Fruit fly (Drosophila melanogaster) whole organism, prepupa: ENCODE data around the gene CG32241.

Source experiments
- Blimp-1 ChIP-seq: fragments of 200-800 bp; sonication (Bioruptor generic); optimal IDR thresholded peaks from 3 replicates; lab custom pipeline; 2017; ENCODE audit warnings: missing biosample characterization, missing genetic modification characterization, mild to moderate bottlenecking, moderate library complexity, missing genetic modification reagents
- CG10631 ChIP-seq: fragments of 200-800 bp; sonication (Bioruptor generic); optimal IDR thresholded peaks from 2 replicates; lab custom pipeline; 2016; ENCODE audit warnings: missing biosample characterization, missing genetic modification characterization
- CG10669 ChIP-seq: fragments of 200-800 bp; sonication (Bioruptor generic); optimal IDR thresholded peaks from 3 replicates; lab custom pipeline; 2018; ENCODE audit warnings: missing biosample characterization, mild to moderate bottlenecking, missing genetic modification characterization, moderate library complexity
- CG11294 ChIP-seq: fragments of 200-800 bp; sonication (Bioruptor generic); IDR thresholded peaks from 2 replicates; pipeline ENCODE4 v1.3.6; 2022; ENCODE audit warnings: missing biosample characterization, missing genetic modification characterization
- CG15336 ChIP-seq: fragments of 200-800 bp; sonication (Bioruptor generic); IDR thresholded peaks from 2 replicates; pipeline ENCODE4 v1.3.6; 2022; ENCODE audit warnings: missing biosample characterization, missing genetic modification characterization
- CG1621 ChIP-seq: fragments of 200-800 bp; sonication (Bioruptor generic); optimal IDR thresholded peaks from 3 replicates; lab custom pipeline; 2018; ENCODE audit warnings: missing biosample characterization, mild to moderate bottlenecking, missing genetic modification characterization
- CG16779 ChIP-seq: fragments of 200-800 bp; sonication (Bioruptor generic); optimal IDR thresholded peaks from 3 replicates; lab custom pipeline; 2017; ENCODE audit warnings: missing biosample characterization, mild to moderate bottlenecking, missing genetic modification characterization
- CG3032 ChIP-seq: fragments of 200-800 bp; optimal IDR thresholded peaks from 2 replicates; lab custom pipeline; 2019; ENCODE audit warnings: missing biosample characterization, mild to moderate bottlenecking, missing genetic modification characterization, moderate library complexity
- CG31627 ChIP-seq: fragments of 200-800 bp; sonication (Bioruptor generic); optimal IDR thresholded peaks from 3 replicates; lab custom pipeline; 2016; ENCODE audit warnings: missing biosample characterization, missing genetic modification characterization
- CG32006 ChIP-seq: fragments of 200-800 bp; sonication (Bioruptor generic); optimal IDR thresholded peaks from 3 replicates; lab custom pipeline; 2017; ENCODE audit warnings: missing biosample characterization, mild to moderate bottlenecking, missing genetic modification characterization
- CG34406 ChIP-seq: fragments of 200-800 bp; sonication (Bioruptor generic); optimal IDR thresholded peaks from 3 replicates; lab custom pipeline; 2016; ENCODE audit warnings: missing biosample characterization, missing genetic modification characterization
- CG3919 ChIP-seq: fragments of 200-800 bp; sonication (Bioruptor generic); optimal IDR thresholded peaks from 3 replicates; lab custom pipeline; 2016; ENCODE audit warnings: missing biosample characterization, missing genetic modification characterization
- CG4318 ChIP-seq: fragments of 200-800 bp; sonication (Bioruptor generic); optimal IDR thresholded peaks from 3 replicates; lab custom pipeline; 2017; ENCODE audit warnings: missing biosample characterization, mild to moderate bottlenecking, missing genetic modification characterization
- CG6163 ChIP-seq: fragments of 200-800 bp; sonication (Bioruptor generic); IDR thresholded peaks from 3 replicates; pipeline ENCODE4 v1.3.6; 2022; ENCODE audit warnings: missing biosample characterization, missing genetic modification characterization
- CG6792 ChIP-seq: fragments of 200-800 bp; sonication (Bioruptor generic); optimal IDR thresholded peaks from 3 replicates; lab custom pipeline; 2016; ENCODE audit warnings: missing biosample characterization, missing genetic modification characterization
- CG6808 ChIP-seq: fragments of 200-800 bp; sonication (Bioruptor generic); optimal IDR thresholded peaks from 3 replicates; lab custom pipeline; 2017; ENCODE audit warnings: missing biosample characterization, missing genetic modification characterization, mild to moderate bottlenecking, moderate library complexity, missing genetic modification reagents
- CG6854 ChIP-seq: fragments of 200-800 bp; sonication (Bioruptor generic); optimal IDR thresholded peaks from 2 replicates; lab custom pipeline; 2017; ENCODE audit warnings: missing biosample characterization, mild to moderate bottlenecking, missing genetic modification characterization
- CG7368 ChIP-seq: fragments of 200-800 bp; sonication (Bioruptor generic); optimal IDR thresholded peaks from 3 replicates; lab custom pipeline; 2016; ENCODE audit warnings: missing biosample characterization, missing genetic modification characterization
- CG8119 ChIP-seq: fragments of 200-800 bp; sonication (Bioruptor generic); IDR thresholded peaks from 3 replicates; pipeline ENCODE4 v1.3.6; 2022; ENCODE audit warnings: missing biosample characterization, missing genetic modification characterization
- CG8632 ChIP-seq: fragments of 200-800 bp; sonication (Bioruptor generic); optimal IDR thresholded peaks from 3 replicates; lab custom pipeline; 2016; ENCODE audit warnings: missing biosample characterization, missing genetic modification characterization
- CG9139 ChIP-seq: fragments of 200-800 bp; sonication (Bioruptor generic); optimal IDR thresholded peaks from 3 replicates; lab custom pipeline; 2017; ENCODE audit warnings: missing biosample characterization, mild to moderate bottlenecking, missing genetic modification characterization
- Eip75B ChIP-seq: fragments of 200-800 bp; sonication (Bioruptor generic); optimal IDR thresholded peaks from 3 replicates; lab custom pipeline; 2016; ENCODE audit warnings: missing biosample characterization, missing genetic modification characterization
- Eip78C ChIP-seq: fragments of 200-800 bp; sonication (Bioruptor generic); peaks from one replicate; lab custom pipeline; 2016; ENCODE audit warnings: missing biosample characterization, missing genetic modification characterization
- Ets96B ChIP-seq: fragments of 200-800 bp; optimal IDR thresholded peaks from 2 replicates; lab custom pipeline; 2019; ENCODE audit warnings: missing biosample characterization, mild to moderate bottlenecking, missing genetic modification characterization, moderate library complexity
- Gug ChIP-seq: fragments of 200-800 bp; sonication (Bioruptor generic); IDR thresholded peaks from 2 replicates; pipeline ENCODE4 v1.3.6; 2022; ENCODE audit warnings: missing biosample characterization, missing genetic modification characterization
- Hr39 ChIP-seq: fragments of 200-800 bp; sonication (Bioruptor generic); optimal IDR thresholded peaks from 2 replicates; lab custom pipeline; 2016; ENCODE audit warnings: missing biosample characterization, missing genetic modification characterization
- Hr4 ChIP-seq: fragments of 200-800 bp; sonication (Bioruptor generic); optimal IDR thresholded peaks from 3 replicates; lab custom pipeline; 2016; ENCODE audit warnings: missing biosample characterization, missing genetic modification characterization
- Lpt ChIP-seq: fragments of 200-800 bp; sonication (Bioruptor generic); optimal IDR thresholded peaks from 3 replicates; lab custom pipeline; 2016; ENCODE audit warnings: missing biosample characterization, missing genetic modification characterization
- Met ChIP-seq: fragments of 200-800 bp; sonication (Bioruptor generic); optimal IDR thresholded peaks from 3 replicates; lab custom pipeline; 2016; ENCODE audit warnings: missing biosample characterization, missing genetic modification characterization
- OdsH ChIP-seq: fragments of 200-800 bp; sonication (Bioruptor generic); optimal IDR thresholded peaks from 3 replicates; lab custom pipeline; 2016; ENCODE audit warnings: missing biosample characterization, missing genetic modification characterization
- Smox ChIP-seq: fragments of 200-800 bp; sonication (Bioruptor generic); optimal IDR thresholded peaks from 3 replicates; lab custom pipeline; 2016; ENCODE audit warnings: missing biosample characterization, missing genetic modification characterization
- Sox102F ChIP-seq: fragments of 200-800 bp; sonication (Bioruptor generic); optimal IDR thresholded peaks from 2 replicates; lab custom pipeline; 2016; ENCODE audit warnings: missing biosample characterization, mild to moderate bottlenecking, missing genetic modification characterization
- Sox14 ChIP-seq: fragments of 200-800 bp; sonication (Bioruptor generic); optimal IDR thresholded peaks from 3 replicates; lab custom pipeline; 2016; ENCODE audit warnings: missing biosample characterization, missing genetic modification characterization
- Sox15 ChIP-seq: fragments of 200-800 bp; sonication (Bioruptor generic); optimal IDR thresholded peaks from 3 replicates; lab custom pipeline; 2016; ENCODE audit warnings: missing biosample characterization, missing genetic modification characterization
- achi ChIP-seq: fragments of 200-800 bp; sonication (Bioruptor generic); optimal IDR thresholded peaks from 3 replicates; lab custom pipeline; 2016; ENCODE audit warnings: missing biosample characterization, missing genetic modification characterization
- dac ChIP-seq: fragments of 200-800 bp; sonication (Bioruptor generic); optimal IDR thresholded peaks from 2 replicates; lab custom pipeline; 2017; ENCODE audit warnings: missing biosample characterization, mild to moderate bottlenecking, missing genetic modification characterization
- dsx ChIP-seq: fragments of 200-800 bp; optimal IDR thresholded peaks from 3 replicates; lab custom pipeline; 2019; ENCODE audit warnings: missing biosample characterization, mild to moderate bottlenecking, missing genetic modification characterization, moderate library complexity; ENCODE audit not compliant: poor library complexity, severe bottlenecking
- eg ChIP-seq: fragments of 200-800 bp; sonication (Bioruptor generic); IDR thresholded peaks from 3 replicates; pipeline ENCODE4 v1.3.6; 2022; ENCODE audit warnings: missing biosample characterization, missing genetic modification characterization
- esn ChIP-seq: fragments of 200-800 bp; sonication (Bioruptor generic); optimal IDR thresholded peaks from 2 replicates; lab custom pipeline; 2016; ENCODE audit warnings: missing biosample characterization, mild to moderate bottlenecking, missing genetic modification characterization, moderate library complexity
- fd59A ChIP-seq: fragments of 200-800 bp; sonication (Bioruptor generic); optimal IDR thresholded peaks from 2 replicates; lab custom pipeline; 2017; ENCODE audit warnings: missing biosample characterization, mild to moderate bottlenecking, missing genetic modification characterization, missing genetic modification reagents
- fd85E ChIP-seq: fragments of 200-800 bp; sonication (Bioruptor generic); optimal IDR thresholded peaks from 3 replicates; lab custom pipeline; 2016; ENCODE audit warnings: missing biosample characterization, missing genetic modification characterization
- fkh ChIP-seq: fragments of 200-800 bp; sonication (Bioruptor generic); optimal IDR thresholded peaks from 3 replicates; lab custom pipeline; 2017; ENCODE audit warnings: missing biosample characterization, mild to moderate bottlenecking, missing genetic modification characterization, moderate library complexity
- lz ChIP-seq: fragments of 200-800 bp; sonication (Bioruptor generic); optimal IDR thresholded peaks from 3 replicates; lab custom pipeline; 2016; ENCODE audit warnings: missing biosample characterization, missing genetic modification characterization
- net ChIP-seq: fragments of 200-800 bp; sonication (Bioruptor generic); optimal IDR thresholded peaks from 3 replicates; lab custom pipeline; 2016; ENCODE audit warnings: missing biosample characterization, missing genetic modification characterization
- salr ChIP-seq, 2 experiments: fragments of 200-800 bp; sonication (Bioruptor generic); optimal IDR thresholded peaks; 3 replicates each; lab custom pipeline; 2016 to 2018; ENCODE audit warnings: missing biosample characterization in 2 of 2, missing genetic modification characterization in 2 of 2, mild to moderate bottlenecking in 1 of 2
- ss ChIP-seq, 2 experiments: fragments of 200-800 bp; sonication (Bioruptor generic); optimal IDR thresholded peaks; 2 replicates in 1 of 2; 3 replicates in 1 of 2; lab custom pipeline; 2017 to 2018; ENCODE audit warnings: mild to moderate bottlenecking in 2 of 2, missing biosample characterization in 2 of 2, missing genetic modification characterization in 2 of 2, moderate library complexity in 1 of 2
- svp ChIP-seq: fragments of 200-800 bp; sonication (Bioruptor generic); peaks from one replicate; lab custom pipeline; 2016; ENCODE audit warnings: missing biosample characterization, missing genetic modification characterization
- topi ChIP-seq: fragments of 200-800 bp; sonication (Bioruptor generic); optimal IDR thresholded peaks from 3 replicates; lab custom pipeline; 2016; ENCODE audit warnings: missing biosample characterization, missing genetic modification characterization
- vri ChIP-seq: fragments of 200-800 bp; sonication (Bioruptor generic); optimal IDR thresholded peaks from 3 replicates; lab custom pipeline; 2016; ENCODE audit warnings: missing biosample characterization, mild to moderate bottlenecking, missing genetic modification characterization

CG32241 gene

dm6 chr3L:4475704-4476103 is 9.3 kb upstream of the CG32241 start:
- TF ChIP-seq CG11294 (GFP tag; lab: Robert Waterston, UW) (no peak), CG8119 (0 out of 3 replicates have a peak, but pooled peaks have one; percentile 2), CG6792 (GFP tag; lab: Kevin White, UChicago) (no peak)
- TF ChIP-seq, all 60 proteins: peak for 1

DNA sequence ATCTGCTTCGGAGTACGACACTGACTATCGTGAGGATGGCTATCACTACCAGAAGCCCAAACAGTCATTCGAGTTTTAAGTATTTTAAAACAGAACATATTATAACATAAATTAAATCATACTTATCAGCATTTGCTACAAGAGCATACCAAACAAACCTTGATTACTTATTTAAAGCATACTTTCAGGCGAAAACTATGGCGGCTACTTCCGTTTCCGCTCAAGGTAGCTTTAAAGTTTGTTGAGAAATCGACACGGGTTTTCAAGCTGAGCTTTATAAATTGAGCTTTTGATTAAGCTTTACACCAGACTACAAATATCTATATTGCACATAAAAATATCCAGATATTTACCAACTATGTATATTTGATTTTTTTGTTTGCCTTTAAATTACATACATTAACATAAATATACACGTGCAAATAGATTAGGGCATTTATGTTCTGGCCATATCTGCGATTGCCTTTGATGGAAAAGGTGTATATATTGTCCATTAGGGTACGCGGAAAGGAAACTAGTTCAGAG is 8.6 kb upstream of the CG32241 start:
- TF ChIP-seq Sox102F = peak; percentile 16
- TF ChIP-seq CG1621 (tag; lab: Kevin White, UChicago) = no peak
- no peak for TF ChIP-seq CG31627 (GFP tag; lab: Kevin White, UChicago)
- TF ChIP-seq CG16779 (tag; lab: Kevin White, UChicago) = peak; percentile 22
- TF ChIP-seq net (GFP tag; lab: Kevin White, UChicago) = peak; percentile 71
- no peak for TF ChIP-seq Lpt (GFP tag; lab: Kevin White, UChicago)
- TF ChIP-seq CG10631 (GFP tag; lab: Kevin White, UChicago) = no peak
- no peak for TF ChIP-seq Hr39
- TF ChIP-seq fd85E = no peak
- TF ChIP-seq salr (GFP tag; optimal IDR thresholded peaks at IDR 0.05; lab: Kevin White, UChicago) = peak in 1 of 2 experiments; percentile 35
- TF ChIP-seq CG6792 (GFP tag; lab: Kevin White, UChicago) = peak; percentile 6
- peak; percentile 17 for TF ChIP-seq Smox (GFP tag; lab: Kevin White, UChicago)
- peak; percentile 40 for TF ChIP-seq Eip75B (GFP tag; lab: Kevin White, UChicago)
- peak; percentile 82 for TF ChIP-seq CG6163 (GFP tag; lab: Robert Waterston, UW)
- TF ChIP-seq CG4318 (GFP tag; lab: Kevin White, UChicago) = no peak
- TF ChIP-seq Sox15 (GFP tag; lab: Kevin White, UChicago) = no peak
- TF ChIP-seq vri (GFP tag; lab: Kevin White, UChicago) = peak; percentile 4
- TF ChIP-seq Blimp-1 = no peak
- peak; percentile 90 for TF ChIP-seq Eip78C (GFP tag; lab: Kevin White, UChicago)
- no peak for TF ChIP-seq fkh (GFP tag; lab: Kevin White, UChicago)
- TF ChIP-seq CG7368 (GFP tag; lab: Kevin White, UChicago) = peak; percentile 36
- TF ChIP-seq CG8632 = peak; percentile 47
- no peak for TF ChIP-seq CG3032 (tag; lab: Kevin White, UChicago)
- no peak for TF ChIP-seq Gug (GFP tag; lab: Robert Waterston, UW)
- TF ChIP-seq Met (GFP tag; lab: Kevin White, UChicago) = peak; percentile 37
- TF ChIP-seq CG9139 (GFP tag; lab: Kevin White, UChicago) = peak; percentile 40
- peak; percentile 31 for TF ChIP-seq CG32006
- TF ChIP-seq esn (GFP tag; lab: Kevin White, UChicago) = no peak
- peak in 1 of 2 experiments; percentile 62 for TF ChIP-seq ss (GFP tag; optimal IDR thresholded peaks at IDR 0.05; lab: Kevin White, UChicago)
- TF ChIP-seq CG6808 (GFP tag; lab: Kevin White, UChicago) = peak; percentile 14
- peak; percentile 50 for TF ChIP-seq OdsH
- TF ChIP-seq svp (GFP tag; lab: Kevin White, UChicago) = peak; percentile 51
- peak; percentile 46 for TF ChIP-seq dac (GFP tag; lab: Kevin White, UChicago)
- no peak for TF ChIP-seq dsx (GFP tag; lab: Kevin White, UChicago)
- no peak for TF ChIP-seq CG11294 (GFP tag; lab: Robert Waterston, UW)
- TF ChIP-seq CG34406 (GFP tag; lab: Kevin White, UChicago) = peak; percentile 49
- TF ChIP-seq CG10669 (GFP tag; lab: Kevin White, UChicago) = peak; percentile 48
- TF ChIP-seq CG3919 (GFP tag; lab: Kevin White, UChicago) = peak; percentile 71
- TF ChIP-seq lz (GFP tag; lab: Kevin White, UChicago) = peak; percentile 23
- TF ChIP-seq topi (GFP tag; lab: Kevin White, UChicago) = peak; percentile 19
- TF ChIP-seq Sox14 (GFP tag; lab: Kevin White, UChicago) = no peak
- TF ChIP-seq CG15336 (GFP tag; lab: Robert Waterston, UW) = peak; percentile 48; the same call in 1 of the 2 replicates
- peak; percentile 52 for TF ChIP-seq achi (GFP tag; lab: Kevin White, UChicago)
- TF ChIP-seq fd59A (GFP tag; lab: Kevin White, UChicago) = peak; percentile 3
- TF ChIP-seq Hr4 = peak; percentile 61
- TF ChIP-seq Ets96B (tag; lab: Kevin White, UChicago) = no peak
- peak; percentile 83 for TF ChIP-seq eg (GFP tag; lab: Robert Waterston, UW)
- TF ChIP-seq CG6854 = no peak
